Fruit fly (Drosophila melanogaster): Measurements from ENCODE around the gene CG8578.

The CG8578 gene

DNA sequence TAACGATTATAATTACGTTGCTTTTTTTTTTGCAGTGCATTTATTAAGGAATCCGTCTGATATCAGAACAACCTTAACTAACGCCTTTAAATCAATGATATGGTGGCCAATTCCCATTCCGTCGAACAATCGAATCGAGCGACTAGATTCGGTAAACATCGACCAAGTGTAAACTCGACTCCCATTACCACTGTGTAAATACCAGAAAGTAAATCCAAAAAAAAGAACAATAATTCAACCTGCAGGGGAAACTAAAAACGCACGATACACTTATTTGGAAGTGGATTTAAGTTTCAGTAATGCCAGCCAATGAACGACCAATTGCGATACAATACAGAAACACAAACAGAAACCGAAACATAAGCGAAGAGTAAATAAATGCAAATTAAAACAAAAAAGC, 38.8 kb upstream of the CG8578 start:
- peak; percentile 11 for TF ChIP-seq CG6854 (GFP tag; optimal IDR thresholded peaks at IDR 0.05)
- no peak for TF ChIP-seq CG8290 (GFP tag; optimal IDR thresholded peaks at IDR 0.05)
- peak in 1 of 2 experiments; percentile 45 for TF ChIP-seq CG8290 (tag; optimal IDR thresholded peaks at IDR 0.05)
- peak; percentile 69 for TF ChIP-seq Med (GFP tag)
- peak; percentile 21 for TF ChIP-seq CG2678 (tag; optimal IDR thresholded peaks at IDR 0.05)
- no peak for TF ChIP-seq CG6254 (GFP tag; optimal IDR thresholded peaks at IDR 0.05)
- TF ChIP-seq Rfx (GFP tag; IDR thresholded peaks at IDR 0.05), result peak; percentile 40; the same call in 1 of the 2 replicates
- no peak for TF ChIP-seq CG6689 (GFP tag; IDR thresholded peaks at IDR 0.05)
- TF ChIP-seq Dip2 (GFP tag; IDR thresholded peaks at IDR 0.05), result no peak
- TF ChIP-seq dpn (GFP tag; optimal IDR thresholded peaks at IDR 0.05), result peak in 1 of 2 experiments; percentile 6
- TF ChIP-seq Ets65A (GFP tag), result peak; percentile 78
- TF ChIP-seq CG12659 (GFP tag; optimal IDR thresholded peaks at IDR 0.05), result peak; percentile 5
- no peak for TF ChIP-seq CG11504 (tag; optimal IDR thresholded peaks at IDR 0.05)
- TF ChIP-seq lab (GFP tag; optimal IDR thresholded peaks at IDR 0.05), result peak; percentile 22
- TF ChIP-seq CG15514 (GFP tag; optimal IDR thresholded peaks at IDR 0.05), result peak; percentile 3
- peak; percentile 49 for TF ChIP-seq Hmr (GFP tag; optimal IDR thresholded peaks at IDR 0.05)
- TF ChIP-seq sens (GFP tag), result peak; percentile 61
- TF ChIP-seq sd (tag; optimal IDR thresholded peaks at IDR 0.05), result peak; percentile 17
- peak; percentile 10 for TF ChIP-seq bab2 (GFP tag; optimal IDR thresholded peaks at IDR 0.05)
- TF ChIP-seq H2.0 (GFP tag; IDR thresholded peaks at IDR 0.05), result no peak
- no peak for TF ChIP-seq CG15696 (tag; optimal IDR thresholded peaks at IDR 0.05)
- TF ChIP-seq Jarid2 (GFP tag; optimal IDR thresholded peaks at IDR 0.05), result no peak
- TF ChIP-seq caup (GFP tag; optimal IDR thresholded peaks at IDR 0.05; ENCODE audit: severe bottlenecking), result peak; percentile 34
- peak; percentile 11 for TF ChIP-seq PHDP (tag; optimal IDR thresholded peaks at IDR 0.05)
- TF ChIP-seq jumu (GFP tag; optimal IDR thresholded peaks at IDR 0.05), result no peak
- no peak for TF ChIP-seq otp (GFP tag; IDR thresholded peaks at IDR 0.05)
- peak; percentile 6 for TF ChIP-seq MTF-1 (GFP tag; optimal IDR thresholded peaks at IDR 0.05; ENCODE audit: borderline replicate concordance)
- peak; percentile 7 for TF ChIP-seq CG2120 (GFP tag; optimal IDR thresholded peaks at IDR 0.05)
- peak; percentile 46 for TF ChIP-seq CG13296 (GFP tag; optimal IDR thresholded peaks at IDR 0.05)
- TF ChIP-seq CG1233 (GFP tag; optimal IDR thresholded peaks at IDR 0.05), result peak; percentile 24
- peak; percentile 17 for TF ChIP-seq BtbVII (GFP tag; optimal IDR thresholded peaks at IDR 0.05)
- peak; percentile 25; the same call in 1 of the 2 replicates for TF ChIP-seq sob (GFP tag; IDR thresholded peaks at IDR 0.05)
- TF ChIP-seq Fer1 (GFP tag; optimal IDR thresholded peaks at IDR 0.05), result peak; percentile 21
- TF ChIP-seq CG6765 (GFP tag; optimal IDR thresholded peaks at IDR 0.05), result peak; percentile 6

DNA sequence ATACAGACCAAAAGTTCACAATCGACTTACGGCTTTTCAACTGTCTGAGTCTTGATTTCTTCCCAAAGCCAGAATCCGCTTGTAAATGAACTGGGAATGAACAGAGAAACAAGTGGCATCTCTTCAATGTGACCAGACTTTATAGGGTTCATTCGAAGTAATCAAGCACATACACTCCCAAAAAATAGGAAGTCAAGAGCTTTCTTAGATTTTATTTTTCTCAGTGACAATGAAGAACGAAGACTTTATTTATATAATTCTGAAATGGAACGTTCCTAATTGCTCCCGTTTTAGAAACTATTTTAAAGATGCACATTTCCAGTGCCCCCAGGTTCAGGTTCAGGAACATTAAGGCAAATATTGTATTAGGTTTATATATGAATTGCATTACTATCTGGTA, 36.4 kb upstream of the CG8578 start:
- TF ChIP-seq Lhr (GFP tag; optimal IDR thresholded peaks at IDR 0.05) (peak; percentile 6), crc (GFP tag; optimal IDR thresholded peaks at IDR 0.05) (no peak), CG4360 (GFP tag; IDR thresholded peaks at IDR 0.05) (no peak), stwl (tag; optimal IDR thresholded peaks at IDR 0.05) (peak; percentile 6), en (GFP tag; optimal IDR thresholded peaks at IDR 0.05) (no peak), GATAe (GFP tag; conservative IDR thresholded peaks at IDR 0.05) (no peak), sens (GFP tag) (peak; percentile 61), ci (GFP tag; IDR thresholded peaks at IDR 0.05) (no peak), CG11398 (GFP tag; optimal IDR thresholded peaks at IDR 0.05) (no peak), shn (GFP tag; optimal IDR thresholded peaks at IDR 0.05) (no peak), Ets65A (GFP tag) (peak; percentile 52), E2f1 (GFP tag; IDR thresholded peaks at IDR 0.05) (no peak), CG6175 (GFP tag; IDR thresholded peaks at IDR 0.05) (no peak), CG31365 (tag; optimal IDR thresholded peaks at IDR 0.05) (no peak), CG8290 (GFP tag; optimal IDR thresholded peaks at IDR 0.05) (peak; percentile 25), CG8290 (tag; optimal IDR thresholded peaks at IDR 0.05) (no peak)

Measured in whole organism, embryonic.